Fruit fly (Drosophila melanogaster): ENCODE results near the gene CG46314.

The CG46314 gene

dm6 chr2L:21289101-21289500 lies 25.1 kb upstream of the CG46314 start:
- no peak for TF ChIP-seq CG32264 (GFP tag; optimal IDR thresholded peaks at IDR 0.05)
- TF ChIP-seq Myc (optimal IDR thresholded peaks at IDR 0.05) = no peak
- no peak for TF ChIP-seq CrebA (GFP tag; optimal IDR thresholded peaks at IDR 0.05; ENCODE audit: borderline replicate concordance)
- no peak for TF ChIP-seq pan (optimal IDR thresholded peaks at IDR 0.05)
- TF ChIP-seq Vsx2 (GFP tag; optimal IDR thresholded peaks at IDR 0.05; ENCODE audit: partially characterized antibody) = no peak
- no peak for TF ChIP-seq Dfd (GFP tag; optimal IDR thresholded peaks at IDR 0.05)
- TF ChIP-seq Mio (GFP tag; optimal IDR thresholded peaks at IDR 0.05) = no peak
- no peak for TF ChIP-seq dl (GFP tag; optimal IDR thresholded peaks at IDR 0.05; ENCODE audit: insufficient read depth in 1 of 2, partially characterized antibody in 2 of 2)
- no peak for TF ChIP-seq jim (GFP tag; optimal IDR thresholded peaks at IDR 0.05)
- no peak for TF ChIP-seq brk (GFP tag; optimal IDR thresholded peaks at IDR 0.05)
- no peak for TF ChIP-seq Abd-B (GFP tag; optimal IDR thresholded peaks at IDR 0.05)
- no peak for TF ChIP-seq foxo (GFP tag; optimal IDR thresholded peaks at IDR 0.05)
- no peak for TF ChIP-seq woc (GFP tag; optimal IDR thresholded peaks at IDR 0.05)
- TF ChIP-seq Hr78 (GFP tag; optimal IDR thresholded peaks at IDR 0.05) = no peak

- TF ChIP-seq CG9705 (GFP tag; optimal IDR thresholded peaks at IDR 0.05) = no peak
Observed at dm6 chr2L:21290434-21290833, 23.7 kb upstream of the CG46314 start, which contains the start of gene Gr39a. Gr39a (plus strand) TSS chr2L:21290734.

- TF ChIP-seq CrebA (GFP tag; optimal IDR thresholded peaks at IDR 0.05; ENCODE audit: borderline replicate concordance) = no peak
- no peak for TF ChIP-seq dsf (GFP tag; optimal IDR thresholded peaks at IDR 0.05; ENCODE audit: borderline replicate concordance)
- TF ChIP-seq dmrt93B (GFP tag; optimal IDR thresholded peaks at IDR 0.05) = no peak
- TF ChIP-seq sv (GFP tag; optimal IDR thresholded peaks at IDR 0.05) = no peak
- no peak for TF ChIP-seq lola (GFP tag; optimal IDR thresholded peaks at IDR 0.05)
- TF ChIP-seq pan (optimal IDR thresholded peaks at IDR 0.05) = no peak
- TF ChIP-seq sage (GFP tag; optimal IDR thresholded peaks at IDR 0.05) = no peak
- no peak for TF ChIP-seq Myc (optimal IDR thresholded peaks at IDR 0.05)
- no peak for TF ChIP-seq GATAd (GFP tag; optimal IDR thresholded peaks at IDR 0.05)
- no peak for TF ChIP-seq Hr78 (GFP tag; optimal IDR thresholded peaks at IDR 0.05)
- TF ChIP-seq ey (GFP tag; optimal IDR thresholded peaks at IDR 0.05) = no peak
- TF ChIP-seq br (GFP tag; optimal IDR thresholded peaks at IDR 0.05) = no peak
- TF ChIP-seq CG32264 (GFP tag; optimal IDR thresholded peaks at IDR 0.05) = no peak
- no peak for TF ChIP-seq jim (GFP tag; optimal IDR thresholded peaks at IDR 0.05)
- no peak for TF ChIP-seq dl (GFP tag; optimal IDR thresholded peaks at IDR 0.05; ENCODE audit: insufficient read depth in 1 of 2, partially characterized antibody in 2 of 2)
- no peak for TF ChIP-seq Jra (GFP tag; optimal IDR thresholded peaks at IDR 0.05)
- TF ChIP-seq CG9705 (GFP tag; optimal IDR thresholded peaks at IDR 0.05) = no peak
- no peak for TF ChIP-seq Dif (GFP tag; optimal IDR thresholded peaks at IDR 0.05; ENCODE audit: partially characterized antibody)
- no peak for TF ChIP-seq HLH106 (tag; optimal IDR thresholded peaks at IDR 0.05)
Observed at dm6 chr2L:21299564-21299963, 14.6 kb upstream of the CG46314 start.

- TF ChIP-seq psq (GFP tag; optimal IDR thresholded peaks at IDR 0.05) = no peak
- TF ChIP-seq Dfd (GFP tag; optimal IDR thresholded peaks at IDR 0.05) = peak; percentile 82
- no peak for TF ChIP-seq dsf (GFP tag; optimal IDR thresholded peaks at IDR 0.05; ENCODE audit: borderline replicate concordance)
Observed at dm6 chr2L:21302064-21302463, 12.1 kb upstream of the CG46314 start.

dm6 chr2L:21303655-21304532 lies 10.3 kb upstream of the CG46314 start:
- TF ChIP-seq Hnf4 (GFP tag; optimal IDR thresholded peaks at IDR 0.05) = no peak
- TF ChIP-seq h (GFP tag; optimal IDR thresholded peaks at IDR 0.05) = no peak
- no peak for TF ChIP-seq N (GFP tag; optimal IDR thresholded peaks at IDR 0.05)
- TF ChIP-seq sage (GFP tag; optimal IDR thresholded peaks at IDR 0.05) = no peak
- TF ChIP-seq pan (optimal IDR thresholded peaks at IDR 0.05) = no peak
- TF ChIP-seq rgr (GFP tag; optimal IDR thresholded peaks at IDR 0.05) = no peak
- TF ChIP-seq OdsH (GFP tag; optimal IDR thresholded peaks at IDR 0.05) = no peak
- no peak for TF ChIP-seq Dfd (GFP tag; optimal IDR thresholded peaks at IDR 0.05)
- TF ChIP-seq fru (GFP tag; optimal IDR thresholded peaks at IDR 0.05) = no peak
- TF ChIP-seq usp (GFP tag; optimal IDR thresholded peaks at IDR 0.05) = no peak
- no peak for TF ChIP-seq Sp1 (GFP tag; optimal IDR thresholded peaks at IDR 0.05)
- no peak for TF ChIP-seq CG32264 (GFP tag; optimal IDR thresholded peaks at IDR 0.05)
- TF ChIP-seq Rel (GFP tag; optimal IDR thresholded peaks at IDR 0.05) = no peak
- TF ChIP-seq Rel (tag; optimal IDR thresholded peaks at IDR 0.05) = no peak
- TF ChIP-seq dsf (GFP tag; optimal IDR thresholded peaks at IDR 0.05; ENCODE audit: borderline replicate concordance) = no peak
- no peak for TF ChIP-seq Dif (GFP tag; optimal IDR thresholded peaks at IDR 0.05; ENCODE audit: partially characterized antibody)

Measured in whole organism, wandering third instar larva.